Worm (Caenorhabditis elegans): ENCODE measurements around the gene K05F1.14.

DNA sequence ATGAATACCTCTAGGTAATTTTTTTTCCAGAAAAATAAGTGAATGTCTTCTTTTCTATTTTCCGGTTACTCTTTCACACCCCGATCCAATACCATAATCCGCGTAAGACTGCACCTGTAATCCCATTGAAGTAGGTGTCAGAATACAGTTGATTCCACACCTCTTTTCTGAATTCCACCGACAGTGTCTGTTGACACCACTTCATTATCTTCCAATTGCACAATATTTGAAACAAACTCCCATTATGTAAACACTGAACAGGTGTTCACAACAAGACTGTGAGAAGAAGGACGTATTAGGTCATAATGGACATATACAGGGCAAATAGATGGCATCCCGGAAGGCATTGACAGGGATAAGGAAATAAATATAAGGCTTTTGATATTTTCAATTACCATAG is 15.0 kb downstream of the K05F1.14 start:
- TF ChIP-seq blmp-1 (tag; optimal IDR thresholded peaks at IDR 0.05; ENCODE audit: insufficient read depth) (no peak), ztf-11 (tag; optimal IDR thresholded peaks at IDR 0.05) (no peak), elt-3 (tag; optimal IDR thresholded peaks at IDR 0.05) (no peak)

All from whole organism, L2 larva.